Fruit fly (Drosophila melanogaster): ENCODE results near the gene by.

The by gene

DNA sequence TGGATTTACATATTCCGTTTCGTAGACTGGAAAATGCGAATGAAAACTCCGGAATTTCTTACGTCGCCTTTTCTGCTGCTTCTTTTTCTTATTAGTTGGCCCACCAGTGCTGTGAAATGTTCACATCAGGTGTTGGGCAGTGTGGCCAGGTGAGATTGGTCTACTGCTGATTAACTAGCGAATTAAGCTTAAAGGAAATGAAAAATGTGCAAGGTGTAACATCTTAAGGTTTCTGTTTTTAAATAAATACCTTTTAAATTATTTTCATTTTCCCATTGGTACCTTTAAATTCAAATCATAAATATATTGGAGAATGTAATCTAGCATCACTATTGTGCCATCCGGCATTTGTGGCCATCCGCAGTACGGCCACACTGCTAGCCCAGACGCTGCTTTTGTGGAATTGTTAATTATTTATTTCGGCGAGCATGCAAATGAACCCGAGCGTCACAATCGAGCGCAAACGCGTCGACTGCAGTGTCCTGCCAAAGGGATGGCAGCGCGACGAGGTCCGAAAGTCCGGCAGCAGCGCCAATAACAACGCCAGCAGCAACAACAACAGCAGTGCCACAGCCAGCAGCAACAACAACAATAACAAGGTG, 26.7 kb upstream of the by start, which contains the start of the genes AP-1mu and MBD-like (continued):
- TF ChIP-seq Bdp1 (GFP tag; optimal IDR thresholded peaks at IDR 0.05) (peak; percentile 64), CG14710 (tag; optimal IDR thresholded peaks at IDR 0.05) (peak; percentile 81), gfzf (GFP tag; optimal IDR thresholded peaks at IDR 0.05) (peak; percentile 89), CG9609 (GFP tag; optimal IDR thresholded peaks at IDR 0.05) (peak; percentile 62), Dfd (GFP tag; optimal IDR thresholded peaks at IDR 0.05) (no peak), CG14860 (GFP tag; IDR thresholded peaks at IDR 0.05; ENCODE audit: partially characterized antibody) (no peak), lola (GFP tag; optimal IDR thresholded peaks at IDR 0.05) (peak in 1 of 3 experiments; percentile 62), Dip2 (GFP tag; IDR thresholded peaks at IDR 0.05) (no peak), CG2202 (tag; optimal IDR thresholded peaks at IDR 0.05) (peak; percentile 37), CG5953 (GFP tag; IDR thresholded peaks at IDR 0.05) (no peak), CG15011 (GFP tag; optimal IDR thresholded peaks at IDR 0.05) (no peak), CG15696 (tag; optimal IDR thresholded peaks at IDR 0.05) (peak; percentile 57), C15 (GFP tag; IDR thresholded peaks at IDR 0.05) (no peak), Vsx1 (GFP tag; optimal IDR thresholded peaks at IDR 0.05) (no peak), Atf6 (GFP tag; IDR thresholded peaks at IDR 0.05) (peak; percentile 67), Eip74EF (GFP tag; optimal IDR thresholded peaks at IDR 0.05) (no peak), Spps (tag; optimal IDR thresholded peaks at IDR 0.05) (no peak), Nf-YC (tag; optimal IDR thresholded peaks at IDR 0.05) (peak; percentile 62), Dref (GFP tag; IDR thresholded peaks at IDR 0.05) (0 out of 2 replicates have a peak, but pooled peaks have one; percentile 37), Tbp (GFP tag; optimal IDR thresholded peaks at IDR 0.05) (no peak), CG10366 (GFP tag; IDR thresholded peaks at IDR 0.05) (peak; percentile 35; the same call in 1 of the 2 replicates), tx (GFP tag; optimal IDR thresholded peaks at IDR 0.05) (peak; percentile 58), Trl (optimal IDR thresholded peaks at IDR 0.05) (no peak), Trl (GFP tag; optimal IDR thresholded peaks at IDR 0.05) (peak; percentile 79), CG11398 (GFP tag; optimal IDR thresholded peaks at IDR 0.05) (peak; percentile 34), ken (GFP tag; IDR thresholded peaks at IDR 0.05) (peak; percentile 65; the same call in 2 of the 3 replicates), BtbVII (GFP tag; optimal IDR thresholded peaks at IDR 0.05) (peak; percentile 40), pan (optimal IDR thresholded peaks at IDR 0.05) (no peak), pan (GFP tag; optimal IDR thresholded peaks at IDR 0.05 in 1 of 2, IDR thresholded peaks at IDR 0.05 in 1 of 2) (peak in 1 of 2 experiments; percentile 56), CG1233 (GFP tag; optimal IDR thresholded peaks at IDR 0.05) (peak; percentile 51), CG18619 (GFP tag; optimal IDR thresholded peaks at IDR 0.05) (peak; percentile 66), Deaf1 (tag; optimal IDR thresholded peaks at IDR 0.05) (no peak), chn (GFP tag; optimal IDR thresholded peaks at IDR 0.05) (peak; percentile 77), CG12104 (GFP tag; optimal IDR thresholded peaks at IDR 0.05) (peak; percentile 71), hb (GFP tag; IDR thresholded peaks at IDR 0.05; ENCODE audit: partially characterized antibody) (no peak), CG18011 (GFP tag; optimal IDR thresholded peaks at IDR 0.05) (no peak), ci (GFP tag; IDR thresholded peaks at IDR 0.05) (0 out of 3 replicates have a peak, but pooled peaks have one; percentile 41), CG9817 (tag; optimal IDR thresholded peaks at IDR 0.05) (peak; percentile 60), Neu2 (GFP tag; optimal IDR thresholded peaks at IDR 0.05; ENCODE audit: borderline replicate concordance) (no peak), dmrt11E (tag; optimal IDR thresholded peaks at IDR 0.05) (peak; percentile 55), CG6175 (GFP tag; IDR thresholded peaks at IDR 0.05) (no peak), ase (GFP tag; IDR thresholded peaks at IDR 0.05) (0 out of 3 replicates have a peak, but pooled peaks have one; percentile 7), bbx (GFP tag; IDR thresholded peaks at IDR 0.05; ENCODE audit: partially characterized antibody) (no peak; the same call in 1 of the 2 replicates), vvl (GFP tag; IDR thresholded peaks at IDR 0.05) (peak; percentile 75), CG6791 (GFP tag; IDR thresholded peaks at IDR 0.05; ENCODE audit: partially characterized antibody) (no peak), CkIIα-i1 (GFP tag; IDR thresholded peaks at IDR 0.05) (no peak), fru (optimal IDR thresholded peaks at IDR 0.05) (no peak), peb (GFP tag; IDR thresholded peaks at IDR 0.05) (0 out of 2 replicates have a peak, but pooled peaks have one; percentile 41), Adf1 (GFP tag; IDR thresholded peaks at IDR 0.05) (peak; percentile 33; the same call in 1 of the 2 replicates), fd3F (GFP tag; optimal IDR thresholded peaks at IDR 0.05) (peak; percentile 39)
